Worm (Caenorhabditis elegans): ENCODE measurements around the gene Y77E11A.16.

DNA sequence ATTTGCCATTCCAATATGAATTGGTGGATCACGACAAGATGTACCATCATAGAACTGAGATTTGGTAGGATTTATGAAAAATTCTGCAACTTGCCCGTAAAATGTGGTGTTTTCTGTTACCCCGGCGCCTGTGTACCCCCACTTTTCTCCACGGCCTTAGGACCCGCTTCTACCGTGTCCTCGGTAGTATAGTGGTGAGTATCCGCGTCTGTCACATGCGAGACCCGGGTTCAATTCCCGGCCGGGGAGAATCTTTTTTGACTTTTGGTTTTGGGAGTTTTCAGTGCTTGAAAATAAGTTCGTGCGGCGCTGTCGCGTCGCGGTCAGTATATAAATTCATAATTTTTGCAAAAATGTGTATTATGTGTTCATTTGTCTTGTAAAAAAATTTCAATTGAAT, 29.2 kb downstream of the Y77E11A.16 start:
- no peak for TF ChIP-seq snpc-4 (tag; optimal IDR thresholded peaks at IDR 0.05)
- TF ChIP-seq blmp-1 (tag; optimal IDR thresholded peaks at IDR 0.05) = no peak
- TF ChIP-seq rnt-1 (tag; optimal IDR thresholded peaks at IDR 0.05) = no peak
- TF ChIP-seq pqm-1 (tag; optimal IDR thresholded peaks at IDR 0.05) = no peak
- no peak for TF ChIP-seq nhr-12 (tag; optimal IDR thresholded peaks at IDR 0.05)
